Worm (Caenorhabditis elegans): ENCODE measurements around the gene idpp-6.

DNA sequence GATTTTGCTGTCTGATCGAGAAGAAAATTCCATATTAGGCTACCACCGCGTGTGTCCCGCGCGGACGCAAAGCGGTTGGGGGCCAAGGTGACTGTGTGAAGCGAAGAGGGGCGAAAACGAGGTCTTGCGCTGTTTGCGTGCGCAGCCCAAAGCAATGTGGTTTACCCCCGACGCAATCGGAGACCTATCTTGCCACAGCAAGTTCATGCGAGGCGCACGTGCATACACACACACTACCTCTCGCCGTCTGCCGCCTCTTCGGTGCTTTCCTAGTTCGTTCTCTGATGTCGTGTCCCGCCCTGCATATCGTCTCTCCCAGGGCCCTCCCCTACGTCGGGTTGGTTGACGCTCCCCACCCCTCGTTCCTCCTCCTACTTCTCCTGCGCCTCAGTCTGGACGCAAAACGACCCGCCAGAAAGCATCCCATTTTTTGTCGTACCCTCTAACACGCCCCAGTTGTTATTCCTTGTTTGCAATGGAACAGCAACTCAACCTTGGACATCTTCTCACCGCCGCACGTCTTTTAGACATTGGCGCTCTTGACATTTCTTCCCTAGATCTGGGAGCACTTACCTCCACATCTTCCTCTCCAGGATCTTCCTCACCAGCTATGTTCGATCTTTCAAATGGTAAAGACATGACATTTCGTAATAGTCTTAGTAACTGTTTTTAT is 40.8 kb upstream of the idpp-6 start, which contains the start of gene mdl-1:
- no peak for TF ChIP-seq unc-62 (GFP tag; optimal IDR thresholded peaks at IDR 0.05)
- peak; percentile 89 for TF ChIP-seq fkh-8 (tag; optimal IDR thresholded peaks at IDR 0.05)
- TF ChIP-seq skn-1 (tag; optimal IDR thresholded peaks at IDR 0.05), result peak; percentile 92
- TF ChIP-seq Y116A8C.19 (tag; optimal IDR thresholded peaks at IDR 0.05; ENCODE audit: borderline replicate concordance), result no peak
- TF ChIP-seq ztf-11 (tag; optimal IDR thresholded peaks at IDR 0.05), result peak in 1 of 2 experiments; percentile 33
- TF ChIP-seq nhr-84 (tag; optimal IDR thresholded peaks at IDR 0.05), result no peak
- TF ChIP-seq ceh-88 (GFP tag; IDR thresholded peaks at IDR 0.05), result peak; percentile 55; the same call in 1 of the 2 replicates
- peak; percentile 56 to 63 for TF ChIP-seq efl-1 (optimal IDR thresholded peaks at IDR 0.05)
- peak; percentile 32 to 94 for TF ChIP-seq efl-1 (GFP tag; optimal IDR thresholded peaks at IDR 0.05 in 1 of 2)
- no peak for TF ChIP-seq zag-1 (tag; optimal IDR thresholded peaks at IDR 0.05)
- TF ChIP-seq lin-39 (tag; optimal IDR thresholded peaks at IDR 0.05), result peak; percentile 56
- peak; percentile 24 for TF ChIP-seq elt-2 (tag; optimal IDR thresholded peaks at IDR 0.05)
- TF ChIP-seq nhr-71 (tag; optimal IDR thresholded peaks at IDR 0.05), result peak; percentile 95
- peak; percentile 84 for TF ChIP-seq tbx-2 (tag; optimal IDR thresholded peaks at IDR 0.05)
